Worm (Caenorhabditis elegans) whole organism, mixed stage, embryonic: ENCODE results near the gene ada-2.

Source experiments
- cnd-1 ChIP-seq: fragments of 200-800 bp; sonication (Bioruptor generic); optimal IDR thresholded peaks from 2 replicates; lab custom pipeline; 2018; ENCODE audit warnings: mild to moderate bottlenecking, missing genetic modification characterization, missing compliant biosample characterization
- lsy-2 ChIP-seq: fragments of 150-350 bp; optimal IDR thresholded peaks from 2 replicates; lab custom pipeline; 2014; ENCODE audit warnings: missing biosample characterization, missing genetic modification characterization
- nhr-237 ChIP-seq: fragments of 150-350 bp; optimal IDR thresholded peaks from 2 replicates; lab custom pipeline; 2014; ENCODE audit warnings: missing biosample characterization, missing genetic modification characterization
- nhr-28 ChIP-seq: fragments of 150-350 bp; optimal IDR thresholded peaks from 2 replicates; lab custom pipeline; 2014; ENCODE audit warnings: missing biosample characterization, missing genetic modification characterization
- unc-120 ChIP-seq: sonication (generic microtip); optimal IDR thresholded peaks from 2 replicates; lab custom pipeline; 2017; ENCODE audit warnings: missing genetic modification characterization, missing compliant biosample characterization; ENCODE audit not compliant: poor library complexity, severe bottlenecking
- unc-39 ChIP-seq: fragments of 150-350 bp; optimal IDR thresholded peaks from 2 replicates; lab custom pipeline; 2014; ENCODE audit warnings: missing biosample characterization, missing genetic modification characterization
- ztf-11 ChIP-seq: fragments of 150-350 bp; optimal IDR thresholded peaks from 2 replicates; lab custom pipeline; 2014; ENCODE audit warnings: missing biosample characterization, missing genetic modification characterization

DNA sequence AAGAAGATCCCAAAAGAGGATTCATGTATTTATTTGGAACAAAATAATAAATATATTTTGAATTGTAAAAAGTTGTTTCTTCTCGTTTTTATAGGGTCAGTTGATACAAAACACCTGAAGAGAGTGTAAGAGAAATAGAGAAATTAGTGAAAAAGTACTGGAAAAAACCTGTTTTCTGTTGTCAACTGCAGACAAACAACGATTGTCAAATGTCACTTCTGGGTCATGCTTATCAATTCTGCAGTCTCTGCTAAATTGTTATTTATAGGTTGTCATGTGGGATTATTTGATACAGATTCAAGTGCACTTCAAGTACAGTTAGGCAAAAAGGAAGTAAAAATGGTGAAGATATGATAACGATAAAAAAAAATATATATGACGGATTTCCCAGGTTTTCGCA is 20.5 kb downstream of the ada-2 start:
- no peak for TF ChIP-seq cnd-1
- no peak for TF ChIP-seq unc-39 (tag; lab: Kevin White, UChicago)
- TF ChIP-seq nhr-237 (tag; lab: Kevin White, UChicago), result no peak
- no peak for TF ChIP-seq ztf-11
- no peak for TF ChIP-seq unc-120 (tag; lab: Kevin White, UChicago)
- no peak for TF ChIP-seq lsy-2 (tag; lab: Kevin White, UChicago)
- TF ChIP-seq nhr-28 (tag; lab: Kevin White, UChicago), result no peak
